Worm (Caenorhabditis elegans) whole organism, young adult: Measurements from ENCODE around the gene scl-7.

Experiments
- B0019.2 ChIP-seq: fragments of 200-800 bp; sonication (Bioruptor generic); conservative IDR thresholded peaks from 2 replicates; pipeline ENCODE4 v1.3.6; 2022; ENCODE audit warnings: missing genetic modification reagents, missing genetic modification characterization, missing compliant biosample characterization
- B0035.1 ChIP-seq: sonication (generic microtip); optimal IDR thresholded peaks from 2 replicates; lab custom pipeline; 2016; ENCODE audit warnings: missing genetic modification characterization, mild to moderate bottlenecking, missing compliant biosample characterization, missing genotype, missing genetic modification reagents
- C17E4.6 ChIP-seq: fragments of 200-800 bp; sonication (Bioruptor generic); IDR thresholded peaks from 2 replicates; pipeline ENCODE4 v1.3.6; 2022; ENCODE audit warnings: missing genetic modification reagents, missing genetic modification characterization, missing compliant biosample characterization
- D2030.7 ChIP-seq: fragments of 200-800 bp; sonication (Bioruptor generic); IDR thresholded peaks from 2 replicates; pipeline ENCODE4 v1.3.6; 2022; ENCODE audit warnings: missing genetic modification reagents, missing genetic modification characterization, missing compliant biosample characterization
- F49E8.2 ChIP-seq: sonication (generic microtip); optimal IDR thresholded peaks from 3 replicates; lab custom pipeline; 2017; ENCODE audit warnings: missing genetic modification characterization, mild to moderate bottlenecking, missing compliant biosample characterization, antibody characterized with exemption, moderate library complexity; ENCODE audit not compliant: insufficient read depth
- F52B5.7 ChIP-seq: sonication (generic microtip); optimal IDR thresholded peaks from 2 replicates; lab custom pipeline; 2016; ENCODE audit warnings: mild to moderate bottlenecking, missing genetic modification characterization, missing compliant biosample characterization
- T07F8.4 ChIP-seq: sonication (generic microtip); optimal IDR thresholded peaks from 2 replicates; lab custom pipeline; 2016; ENCODE audit warnings: mild to moderate bottlenecking, missing genetic modification characterization, moderate library complexity, missing compliant biosample characterization
- T26A5.8 ChIP-seq: sonication (generic microtip); optimal IDR thresholded peaks from 2 replicates; lab custom pipeline; 2016; ENCODE audit warnings: missing genetic modification characterization, missing compliant biosample characterization
- Y56A3A.18 ChIP-seq: fragments of 200-800 bp; sonication (Bioruptor generic); IDR thresholded peaks from 2 replicates; pipeline ENCODE4 v1.3.6; 2022; ENCODE audit warnings: missing genetic modification reagents, missing genetic modification characterization, missing compliant biosample characterization
- Y95B8A.8 ChIP-seq: fragments of 200-800 bp; sonication (Bioruptor generic); IDR thresholded peaks from 2 replicates; pipeline ENCODE4 v1.3.6; 2022; ENCODE audit warnings: missing genetic modification reagents, missing genetic modification characterization, missing compliant biosample characterization
- akir-1 ChIP-seq: fragments of 200-800 bp; sonication (Bioruptor generic); optimal IDR thresholded peaks from 2 replicates; lab custom pipeline; 2018; ENCODE audit warnings: mild to moderate bottlenecking, missing genetic modification characterization, moderate library complexity, missing compliant biosample characterization
- aptf-3 ChIP-seq: fragments of 200-800 bp; sonication (Bioruptor generic); IDR thresholded peaks from 2 replicates; pipeline ENCODE4 v1.3.6; 2022; ENCODE audit warnings: missing genetic modification characterization, missing compliant biosample characterization
- attf-3 ChIP-seq: fragments of 200-800 bp; sonication (Bioruptor generic); conservative IDR thresholded peaks from 2 replicates; pipeline ENCODE4 v1.3.6; 2022; ENCODE audit warnings: missing genetic modification reagents, missing genetic modification characterization, missing compliant biosample characterization
- attf-6 ChIP-seq: fragments of 200-800 bp; sonication (Bioruptor generic); IDR thresholded peaks from 2 replicates; pipeline ENCODE4 v1.3.6; 2022; ENCODE audit warnings: missing genetic modification reagents, missing genetic modification characterization, missing compliant biosample characterization
- bed-2 ChIP-seq: fragments of 200-800 bp; sonication (Bioruptor generic); IDR thresholded peaks from 2 replicates; pipeline ENCODE4 v1.3.6; 2022; ENCODE audit warnings: missing genetic modification reagents, missing genetic modification characterization, missing compliant biosample characterization
- ccch-3 ChIP-seq: fragments of 200-800 bp; sonication (Bioruptor generic); optimal IDR thresholded peaks from 2 replicates; lab custom pipeline; 2018; ENCODE audit warnings: mild to moderate bottlenecking, missing genetic modification characterization, missing compliant biosample characterization
- ceh-100 ChIP-seq: fragments of 200-800 bp; sonication (Bioruptor generic); IDR thresholded peaks from 2 replicates; pipeline ENCODE4 v1.3.6; 2022; ENCODE audit warnings: missing genetic modification reagents, missing genetic modification characterization, missing compliant biosample characterization
- ceh-40 ChIP-seq: fragments of 200-800 bp; sonication (Bioruptor generic); IDR thresholded peaks from 2 replicates; pipeline ENCODE4 v1.3.6; 2022; ENCODE audit warnings: missing genetic modification characterization, missing compliant biosample characterization
- ceh-58 ChIP-seq: fragments of 200-800 bp; sonication (Bioruptor generic); IDR thresholded peaks from 2 replicates; pipeline ENCODE4 v1.3.6; 2022; ENCODE audit warnings: missing genetic modification characterization, missing compliant biosample characterization
- dpl-1 ChIP-seq: fragments of 150-350 bp; optimal IDR thresholded peaks from 2 replicates; lab custom pipeline; 2014; ENCODE audit warnings: missing biosample characterization, missing genetic modification reagents, missing genetic modification characterization
- egrh-3 ChIP-seq: fragments of 200-800 bp; sonication (Bioruptor generic); IDR thresholded peaks from 2 replicates; pipeline ENCODE4 v1.3.6; 2022; ENCODE audit warnings: missing genetic modification reagents, missing genetic modification characterization, missing compliant biosample characterization
- ets-4 ChIP-seq: fragments of 200-800 bp; sonication (Bioruptor generic); optimal IDR thresholded peaks from 2 replicates; lab custom pipeline; 2018; ENCODE audit warnings: mild to moderate bottlenecking, missing genetic modification characterization, missing compliant biosample characterization
- him-1 ChIP-seq: sonication (generic microtip); optimal IDR thresholded peaks from 2 replicates; lab custom pipeline; 2016; ENCODE audit warnings: missing genotype, missing genetic modification reagents, missing genetic modification characterization, missing compliant biosample characterization
- hlh-26 ChIP-seq: fragments of 200-800 bp; sonication (Bioruptor generic); conservative IDR thresholded peaks from 2 replicates; pipeline ENCODE4 v1.3.6; 2022; ENCODE audit warnings: missing genetic modification reagents, missing genetic modification characterization, missing compliant biosample characterization
- hsf-1 ChIP-seq: fragments of 200-800 bp; sonication (Bioruptor generic); IDR thresholded peaks from 2 replicates; pipeline ENCODE4 v1.3.6; 2022; ENCODE audit warnings: missing genetic modification reagents, missing genetic modification characterization, missing compliant biosample characterization
- let-607 ChIP-seq, 2 experiments: fragments of 200-800 bp in 1 of 2; sonication (Bioruptor generic) in 1 of 2; sonication (generic microtip) in 1 of 2; optimal IDR thresholded peaks; 2 replicates each; lab custom pipeline; 2016 to 2018; ENCODE audit warnings: mild to moderate bottlenecking in 2 of 2, missing compliant biosample characterization in 2 of 2, missing genetic modification characterization in 2 of 2, moderate library complexity in 2 of 2, missing genotype in 1 of 2
- lin-26 ChIP-seq: fragments of 200-800 bp; sonication (Bioruptor generic); IDR thresholded peaks from 2 replicates; pipeline ENCODE4 v1.3.6; 2022; ENCODE audit warnings: missing genetic modification reagents, missing genetic modification characterization, missing compliant biosample characterization
- lsy-27 ChIP-seq: sonication (generic microtip); optimal IDR thresholded peaks from 2 replicates; lab custom pipeline; 2017; ENCODE audit warnings: missing genetic modification characterization, mild to moderate bottlenecking, missing compliant biosample characterization, antibody characterized with exemption, missing genotype, borderline replicate concordance; ENCODE audit not compliant: insufficient read depth
- madf-3 ChIP-seq: fragments of 200-800 bp; sonication (Bioruptor generic); IDR thresholded peaks from 2 replicates; pipeline ENCODE4 v1.3.6; 2022; ENCODE audit warnings: missing genetic modification reagents, missing genetic modification characterization, missing compliant biosample characterization
- madf-6 ChIP-seq: fragments of 200-800 bp; sonication (Bioruptor generic); IDR thresholded peaks from 2 replicates; pipeline ENCODE4 v1.3.6; 2022; ENCODE audit warnings: missing genetic modification reagents, missing genetic modification characterization, missing compliant biosample characterization
- mcd-1 ChIP-seq: fragments of 200-800 bp; sonication (Bioruptor generic); IDR thresholded peaks from 2 replicates; pipeline ENCODE4 v1.3.6; 2022; ENCODE audit warnings: missing genetic modification reagents, missing genetic modification characterization, missing compliant biosample characterization
- mel-28 ChIP-seq: sonication (generic microtip); optimal IDR thresholded peaks from 2 replicates; lab custom pipeline; 2016; ENCODE audit warnings: borderline replicate concordance, mild to moderate bottlenecking, missing genetic modification characterization, missing compliant biosample characterization
- mes-4 ChIP-seq: sonication (generic microtip); optimal IDR thresholded peaks from 2 replicates; lab custom pipeline; 2016; ENCODE audit warnings: missing genotype, missing genetic modification characterization, missing compliant biosample characterization
- nfya-1 ChIP-seq: sonication (generic microtip); optimal IDR thresholded peaks from 2 replicates; lab custom pipeline; 2017; ENCODE audit warnings: antibody characterized with exemption, missing compliant biosample characterization, missing genetic modification characterization, borderline replicate concordance; ENCODE audit not compliant: insufficient read depth
- nfyb-1 ChIP-seq: fragments of 200-800 bp; sonication (Bioruptor generic); IDR thresholded peaks from 2 replicates; pipeline ENCODE4 v1.3.6; 2022; ENCODE audit warnings: missing genetic modification reagents, missing genetic modification characterization, missing compliant biosample characterization
- nhr-179 ChIP-seq: sonication (generic microtip); optimal IDR thresholded peaks from 2 replicates; lab custom pipeline; 2016; ENCODE audit warnings: mild to moderate bottlenecking, missing genetic modification characterization, missing compliant biosample characterization
- nhr-90 ChIP-seq: sonication (generic microtip); optimal IDR thresholded peaks from 2 replicates; lab custom pipeline; 2016; ENCODE audit warnings: missing genotype, mild to moderate bottlenecking, missing genetic modification characterization, missing compliant biosample characterization
- pbrm-1 ChIP-seq: fragments of 200-800 bp; sonication (Bioruptor generic); IDR thresholded peaks from 2 replicates; pipeline ENCODE4 v1.3.6; 2022; ENCODE audit warnings: missing genetic modification reagents, missing genetic modification characterization, missing compliant biosample characterization
- pha-4 ChIP-seq: fragments of 150-350 bp; sonication (generic microtip); optimal IDR thresholded peaks from 2 replicates; lab custom pipeline; 2014; ENCODE audit warnings: missing biosample characterization, missing genetic modification reagents, missing genetic modification characterization
- rec-8 ChIP-seq, 2 experiments: sonication (generic microtip); optimal IDR thresholded peaks; 2 replicates each; lab custom pipeline; 2016; ENCODE audit warnings: mild to moderate bottlenecking in 2 of 2, missing genetic modification characterization in 2 of 2, missing genetic modification reagents in 2 of 2, missing genotype in 2 of 2, missing biosample characterization in 1 of 2, missing compliant biosample characterization in 1 of 2, moderate library complexity in 1 of 2
- snpc-3.4 ChIP-seq: sonication (generic microtip); optimal IDR thresholded peaks from 2 replicates; lab custom pipeline; 2017; ENCODE audit warnings: missing genetic modification characterization, mild to moderate bottlenecking, missing compliant biosample characterization, antibody characterized with exemption, moderate library complexity, missing genotype, missing genetic modification reagents
- somi-1 ChIP-seq: fragments of 200-800 bp; sonication (Bioruptor generic); optimal IDR thresholded peaks from 2 replicates; lab custom pipeline; 2018; ENCODE audit warnings: mild to moderate bottlenecking, missing genetic modification characterization, missing compliant biosample characterization
- sptf-2 ChIP-seq: fragments of 200-800 bp; sonication (Bioruptor generic); optimal IDR thresholded peaks from 2 replicates; lab custom pipeline; 2018; ENCODE audit warnings: mild to moderate bottlenecking, missing genetic modification characterization, missing compliant biosample characterization
- tbp1 ChIP-seq: fragments of 200-800 bp; sonication (Bioruptor generic); optimal IDR thresholded peaks from 2 replicates; lab custom pipeline; 2018; ENCODE audit warnings: mild to moderate bottlenecking, missing genetic modification characterization, missing compliant biosample characterization
- unc-62 ChIP-seq: fragments of 150-350 bp; optimal IDR thresholded peaks from 2 replicates; lab custom pipeline; 2014; ENCODE audit warnings: missing biosample characterization, missing genetic modification reagents, missing genetic modification characterization
- xnd-1 ChIP-seq: sonication (generic microtip); optimal IDR thresholded peaks from 2 replicates; lab custom pipeline; 2016; ENCODE audit warnings: missing genotype, missing genetic modification reagents, missing genetic modification characterization, missing compliant biosample characterization
- zim-3 ChIP-seq: sonication (generic microtip); optimal IDR thresholded peaks from 2 replicates; lab custom pipeline; 2017; ENCODE audit warnings: mild to moderate bottlenecking, missing genetic modification characterization, moderate library complexity, missing compliant biosample characterization
- ztf-25 ChIP-seq: fragments of 200-800 bp; sonication (Bioruptor generic); IDR thresholded peaks from 2 replicates; pipeline ENCODE4 v1.3.6; 2022; ENCODE audit warnings: missing genetic modification reagents, missing genetic modification characterization, missing compliant biosample characterization

Gene scl-7

ce11 chrIV:13098652-13099051, 28.4 kb downstream of the scl-7 start, which contains the start of the genes dli-1, tin-9.2 and exos-4.1 (continued):
- peak; percentile 77 for TF ChIP-seq mcd-1 (GFP tag; lab: Robert Waterston, UW)
- TF ChIP-seq ets-4 (GFP tag; lab: Kevin White, UChicago), result no peak
- TF ChIP-seq madf-3 (GFP tag; lab: Robert Waterston, UW), result no peak
- no peak for TF ChIP-seq T26A5.8
- TF ChIP-seq hsf-1 (GFP tag; lab: Robert Waterston, UW), result no peak
- TF ChIP-seq lin-26 (GFP tag; lab: Robert Waterston, UW), result no peak
- TF ChIP-seq pbrm-1, result peak; percentile 38; the same call in 1 of the 2 replicates
- peak; percentile 52 for TF ChIP-seq D2030.7 (GFP tag; lab: Robert Waterston, UW)
- TF ChIP-seq C17E4.6 (GFP tag; lab: Robert Waterston, UW), result no peak
- no peak for TF ChIP-seq ceh-40 (GFP tag; lab: Robert Waterston, UW)
- no peak for TF ChIP-seq lsy-27 (tag; lab: Kevin White, UChicago)
- no peak for TF ChIP-seq F52B5.7 (tag; lab: Kevin White, UChicago)
- TF ChIP-seq mes-4 (tag; lab: Kevin White, UChicago), result no peak
- TF ChIP-seq ceh-58 (GFP tag; lab: Robert Waterston, UW), result no peak
- TF ChIP-seq T07F8.4, result no peak
- no peak for TF ChIP-seq nfya-1 (tag; lab: Kevin White, UChicago)
- TF ChIP-seq Y56A3A.18 (GFP tag; lab: Robert Waterston, UW), result no peak
- TF ChIP-seq bed-2 (GFP tag; lab: Robert Waterston, UW), result no peak
- TF ChIP-seq ceh-100, result peak; percentile 42; the same call in 1 of the 2 replicates
- TF ChIP-seq nhr-179, result no peak
- TF ChIP-seq egrh-3 (GFP tag; lab: Robert Waterston, UW), result no peak
- no peak for TF ChIP-seq him-1 (tag; lab: Kevin White, UChicago)
- peak; percentile 6 for TF ChIP-seq snpc-3.4
- 0 out of 2 replicates have a peak, but pooled peaks have one; percentile 36 for TF ChIP-seq nfyb-1 (GFP tag; lab: Robert Waterston, UW)
- TF ChIP-seq somi-1 (GFP tag; lab: Kevin White, UChicago), result no peak
- TF ChIP-seq ccch-3 (GFP tag; lab: Kevin White, UChicago), result no peak
- TF ChIP-seq tbp1 (GFP tag; lab: Kevin White, UChicago), result peak; percentile 44
- no peak for TF ChIP-seq sptf-2
- no peak for TF ChIP-seq rec-8 (tag; optimal IDR thresholded peaks at IDR 0.05; lab: Kevin White, UChicago)
- TF ChIP-seq let-607 (tag; optimal IDR thresholded peaks at IDR 0.05; lab: Kevin White, UChicago), result no peak
- no peak for TF ChIP-seq nhr-90 (tag; lab: Kevin White, UChicago)
- TF ChIP-seq attf-3 (GFP tag; lab: Robert Waterston, UW), result peak; percentile 29; the same call in 1 of the 2 replicates
- TF ChIP-seq attf-6 (GFP tag; lab: Robert Waterston, UW), result no peak
- TF ChIP-seq akir-1, result no peak
- no peak for TF ChIP-seq B0019.2 (GFP tag; lab: Robert Waterston, UW)
- no peak for TF ChIP-seq hlh-26 (GFP tag; lab: Robert Waterston, UW)
- no peak for TF ChIP-seq ztf-25
- TF ChIP-seq mel-28 (tag; lab: Kevin White, UChicago), result no peak
- TF ChIP-seq aptf-3 (GFP tag; lab: Robert Waterston, UW), result no peak
- no peak for TF ChIP-seq xnd-1 (tag; lab: Kevin White, UChicago)
- TF ChIP-seq pha-4 (tag; lab: Kevin White, UChicago), result no peak
- TF ChIP-seq zim-3 (tag; lab: Kevin White, UChicago), result no peak
- no peak for TF ChIP-seq unc-62 (GFP tag; lab: Kevin White, UChicago)
- TF ChIP-seq madf-6 (GFP tag; lab: Robert Waterston, UW), result peak; percentile 70
- TF ChIP-seq B0035.1 (tag; lab: Kevin White, UChicago), result no peak
- TF ChIP-seq dpl-1 (GFP tag; lab: Kevin White, UChicago), result peak; percentile 58
- TF ChIP-seq F49E8.2 (tag; lab: Kevin White, UChicago), result peak; percentile 43
- no peak for TF ChIP-seq Y95B8A.8
